Worm (Caenorhabditis elegans): ENCODE data around the gene F21C10.1.

ce11 chrV:9084252-9084651 is 47.9 kb upstream of the F21C10.1 start:
- no peak for TF ChIP-seq mec-3 (tag; optimal IDR thresholded peaks at IDR 0.05; ENCODE audit: borderline replicate concordance)
- no peak for TF ChIP-seq che-1 (tag; optimal IDR thresholded peaks at IDR 0.05)
- no peak for TF ChIP-seq ama-1 (optimal IDR thresholded peaks at IDR 0.05)
- no peak for TF ChIP-seq dve-1 (tag; optimal IDR thresholded peaks at IDR 0.05)
- TF ChIP-seq ttx-3 (tag; optimal IDR thresholded peaks at IDR 0.05), result no peak
- no peak for TF ChIP-seq ref-2 (tag; optimal IDR thresholded peaks at IDR 0.05)
- no peak for TF ChIP-seq tbx-2 (tag; optimal IDR thresholded peaks at IDR 0.05)
- no peak for TF ChIP-seq pha-2 (tag; optimal IDR thresholded peaks at IDR 0.05)
- TF ChIP-seq lim-6 (tag; optimal IDR thresholded peaks at IDR 0.05), result no peak
- no peak for TF ChIP-seq sox-4 (tag; optimal IDR thresholded peaks at IDR 0.05)
- TF ChIP-seq ceh-34 (tag; optimal IDR thresholded peaks at IDR 0.05), result no peak
- no peak for TF ChIP-seq unc-55 (GFP tag; optimal IDR thresholded peaks at IDR 0.05)
- no peak for TF ChIP-seq madf-2 (tag; optimal IDR thresholded peaks at IDR 0.05)

All from whole organism, late embryonic.